Worm (Caenorhabditis elegans) whole organism, L3 larva: ENCODE data around the gene C37C3.12.

Source experiments
- R02D3.7 ChIP-seq: fragments of 150-350 bp; optimal IDR thresholded peaks from 2 replicates; lab custom pipeline; 2014; ENCODE audit warnings: missing biosample characterization, missing genetic modification characterization
- ZK546.5 ChIP-seq: sonication (generic microtip); optimal IDR thresholded peaks from 2 replicates; lab custom pipeline; 2017; ENCODE audit warnings: missing biosample characterization, missing genetic modification characterization
- aly-2 ChIP-seq: fragments of 150-350 bp; optimal IDR thresholded peaks from 2 replicates; lab custom pipeline; 2014; ENCODE audit warnings: missing biosample characterization, missing genetic modification characterization
- ama-1 ChIP-seq: fragments of 150-350 bp; optimal IDR thresholded peaks from 2 replicates; lab custom pipeline; 2018
- ceh-16 ChIP-seq: sonication (generic microtip); optimal IDR thresholded peaks from 2 replicates; lab custom pipeline; 2017; ENCODE audit warnings: missing biosample characterization, missing genetic modification characterization
- ceh-28 ChIP-seq: fragments of 150-350 bp; optimal IDR thresholded peaks from 2 replicates; lab custom pipeline; 2014; ENCODE audit warnings: missing biosample characterization, missing genetic modification reagents, missing genetic modification characterization
- ceh-82 ChIP-seq: fragments of 150-350 bp; optimal IDR thresholded peaks from 2 replicates; lab custom pipeline; 2014; ENCODE audit warnings: missing biosample characterization, missing genetic modification characterization
- ceh-9 ChIP-seq: sonication (generic microtip); optimal IDR thresholded peaks from 2 replicates; lab custom pipeline; 2018; ENCODE audit warnings: missing biosample characterization, missing genetic modification characterization
- daf-12 ChIP-seq: fragments of 150-350 bp; optimal IDR thresholded peaks from 2 replicates; lab custom pipeline; 2014; ENCODE audit warnings: missing biosample characterization, missing genetic modification reagents, missing genetic modification characterization
- egl-27 ChIP-seq: sonication (generic microtip); optimal IDR thresholded peaks from 4 replicates; lab custom pipeline; 2017; ENCODE audit warnings: missing biosample characterization, missing genetic modification reagents, missing genetic modification characterization
- egl-5 ChIP-seq: fragments of 150-350 bp; optimal IDR thresholded peaks from 2 replicates; lab custom pipeline; 2017; ENCODE audit warnings: missing biosample characterization, missing genetic modification reagents, missing genetic modification characterization, inconsistent platforms
- elt-2 ChIP-seq: sonication (generic microtip); optimal IDR thresholded peaks from 2 replicates; lab custom pipeline; 2016; ENCODE audit warnings: missing genetic modification reagents, mild to moderate bottlenecking, missing genetic modification characterization, missing compliant biosample characterization
- elt-3 ChIP-seq, 3 experiments: fragments of 150-350 bp in 1 of 3; sonication (generic microtip) in 2 of 3; optimal IDR thresholded peaks; 2 replicates in 2 of 3; 4 replicates in 1 of 3; lab custom pipeline; 2014 to 2017; ENCODE audit warnings: missing biosample characterization in 3 of 3, missing genetic modification characterization in 3 of 3
- eor-1 ChIP-seq, 2 experiments: fragments of 150-350 bp; optimal IDR thresholded peaks; 2 replicates each; lab custom pipeline; 2014 to 2018; ENCODE audit warnings: missing biosample characterization in 2 of 2, missing genetic modification characterization in 2 of 2
- fkh-10 ChIP-seq: sonication (generic microtip); optimal IDR thresholded peaks from 2 replicates; lab custom pipeline; 2017; ENCODE audit warnings: missing biosample characterization, missing genetic modification reagents, missing genetic modification characterization
- fkh-2 ChIP-seq: fragments of 150-350 bp; optimal IDR thresholded peaks from 2 replicates; lab custom pipeline; 2014; ENCODE audit warnings: missing biosample characterization, missing genetic modification reagents, missing genetic modification characterization
- fos-1 ChIP-seq: fragments of 150-350 bp; optimal IDR thresholded peaks from 2 replicates; lab custom pipeline; 2014; ENCODE audit warnings: missing biosample characterization, missing genetic modification characterization
- hmg-11 ChIP-seq: sonication (generic microtip); optimal IDR thresholded peaks from 2 replicates; lab custom pipeline; 2016; ENCODE audit warnings: missing genetic modification characterization, missing compliant biosample characterization
- jun-1 ChIP-seq: fragments of 150-350 bp; optimal IDR thresholded peaks from 2 replicates; lab custom pipeline; 2014; ENCODE audit warnings: missing biosample characterization, missing genetic modification reagents, missing genetic modification characterization
- lin-15B ChIP-seq: fragments of 150-350 bp; optimal IDR thresholded peaks from 2 replicates; lab custom pipeline; 2014; ENCODE audit warnings: missing biosample characterization, missing genetic modification characterization
- lin-39 ChIP-seq: fragments of 150-350 bp; optimal IDR thresholded peaks from 2 replicates; lab custom pipeline; 2018; ENCODE audit warnings: missing biosample characterization, missing genetic modification reagents, missing genetic modification characterization
- lsy-12 ChIP-seq: sonication (generic microtip); optimal IDR thresholded peaks from 2 replicates; lab custom pipeline; 2016; ENCODE audit warnings: mild to moderate bottlenecking, missing genetic modification characterization, missing compliant biosample characterization
- mdl-1 ChIP-seq: fragments of 150-350 bp; optimal IDR thresholded peaks from 2 replicates; lab custom pipeline; 2014; ENCODE audit warnings: missing biosample characterization, missing genetic modification characterization
- mml-1 ChIP-seq: fragments of 150-350 bp; sonication (generic microtip); optimal IDR thresholded peaks from 3 replicates; lab custom pipeline; 2014; ENCODE audit warnings: missing biosample characterization, missing genetic modification characterization
- nfya-1 ChIP-seq: sonication (generic microtip); optimal IDR thresholded peaks from 2 replicates; lab custom pipeline; 2017; ENCODE audit warnings: missing genetic modification characterization, mild to moderate bottlenecking, missing compliant biosample characterization, antibody characterized with exemption, moderate library complexity; ENCODE audit not compliant: insufficient read depth
- nhr-11 ChIP-seq: fragments of 150-350 bp; optimal IDR thresholded peaks from 2 replicates; lab custom pipeline; 2014; ENCODE audit warnings: missing biosample characterization, missing genetic modification characterization
- nhr-23 ChIP-seq: fragments of 150-350 bp; optimal IDR thresholded peaks from 2 replicates; lab custom pipeline; 2014; ENCODE audit warnings: missing biosample characterization, missing genetic modification reagents, missing genetic modification characterization
- nhr-237 ChIP-seq: fragments of 150-350 bp; optimal IDR thresholded peaks from 2 replicates; lab custom pipeline; 2014; ENCODE audit warnings: missing biosample characterization, missing genetic modification characterization
- nhr-25 ChIP-seq: sonication (generic microtip); optimal IDR thresholded peaks from 2 replicates; lab custom pipeline; 2017; ENCODE audit warnings: missing biosample characterization, missing genetic modification characterization
- nhr-43 ChIP-seq: sonication (generic microtip); optimal IDR thresholded peaks from 2 replicates; lab custom pipeline; 2016; ENCODE audit warnings: mild to moderate bottlenecking, missing genetic modification characterization, missing compliant biosample characterization; ENCODE audit not compliant: poor library complexity, severe bottlenecking
- nhr-77 ChIP-seq: fragments of 150-350 bp; optimal IDR thresholded peaks from 2 replicates; lab custom pipeline; 2014; ENCODE audit warnings: missing biosample characterization, missing genetic modification characterization
- pha-4 ChIP-seq: fragments of 150-350 bp; optimal IDR thresholded peaks from 2 replicates; lab custom pipeline; 2014; ENCODE audit warnings: missing biosample characterization, missing genetic modification reagents, missing genetic modification characterization
- pqm-1 ChIP-seq: fragments of 150-350 bp; optimal IDR thresholded peaks from 2 replicates; lab custom pipeline; 2017; ENCODE audit warnings: missing biosample characterization, missing genetic modification characterization, inconsistent platforms
- sea-2 ChIP-seq: fragments of 150-350 bp; sonication (generic microtip); optimal IDR thresholded peaks from 4 replicates; lab custom pipeline; 2014; ENCODE audit warnings: missing biosample characterization, missing genetic modification reagents, missing genetic modification characterization
- skn-1 ChIP-seq: fragments of 150-350 bp; optimal IDR thresholded peaks from 2 replicates; lab custom pipeline; 2014; ENCODE audit warnings: missing biosample characterization, missing genetic modification characterization
- snpc-4 ChIP-seq: fragments of 150-350 bp; optimal IDR thresholded peaks from 2 replicates; lab custom pipeline; 2014; ENCODE audit warnings: missing biosample characterization, missing genetic modification characterization
- unc-62 ChIP-seq: fragments of 150-350 bp; sonication (generic microtip); optimal IDR thresholded peaks from 4 replicates; lab custom pipeline; 2014; ENCODE audit warnings: missing biosample characterization, missing genetic modification reagents, missing genetic modification characterization
- zag-1 ChIP-seq: fragments of 150-350 bp; optimal IDR thresholded peaks from 2 replicates; lab custom pipeline; 2014; ENCODE audit warnings: missing biosample characterization, missing genetic modification characterization
- ztf-11 ChIP-seq: fragments of 150-350 bp; optimal IDR thresholded peaks from 2 replicates; lab custom pipeline; 2014; ENCODE audit warnings: missing biosample characterization, missing genetic modification characterization
- ztf-4 ChIP-seq: fragments of 150-350 bp; optimal IDR thresholded peaks from 2 replicates; lab custom pipeline; 2014; ENCODE audit warnings: missing biosample characterization, missing genetic modification characterization

The C37C3.12 gene

DNA sequence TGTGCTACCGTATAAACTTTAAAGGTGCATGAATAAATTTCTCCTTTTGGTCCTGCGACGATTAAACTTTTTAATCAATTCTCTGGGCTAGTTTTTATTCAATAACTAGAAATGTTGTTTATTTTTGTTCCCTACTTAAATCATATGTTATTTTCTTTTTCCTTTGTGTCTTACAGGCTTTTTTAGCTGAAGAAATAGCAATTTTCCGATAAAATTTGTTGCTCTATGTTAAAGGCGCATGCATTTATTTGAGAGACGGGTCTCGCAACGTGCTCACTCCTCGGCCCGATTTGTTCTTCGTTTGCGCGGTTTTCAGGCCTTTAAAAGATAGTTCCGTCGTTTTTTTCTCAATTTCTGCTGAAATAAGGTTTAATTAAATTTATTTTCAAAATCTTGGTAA is 14.5 kb upstream of the C37C3.12 start:
- TF ChIP-seq snpc-4 (tag; lab: Kevin White, UChicago) (peak; percentile 19), mdl-1 (no peak), nhr-77 (tag; lab: Kevin White, UChicago) (no peak), R02D3.7 (tag; lab: Kevin White, UChicago) (no peak), fkh-10 (GFP tag; lab: Kevin White, UChicago) (no peak), jun-1 (tag; lab: Kevin White, UChicago) (no peak), sea-2 (GFP tag; lab: Kevin White, UChicago) (no peak), pha-4 (tag; lab: Kevin White, UChicago) (peak; percentile 29), mml-1 (tag; lab: Kevin White, UChicago) (no peak), unc-62 (no peak), pqm-1 (tag; lab: Kevin White, UChicago) (no peak), lin-15B (tag; lab: Kevin White, UChicago) (peak; percentile 14), fkh-2 (tag; lab: Kevin White, UChicago) (no peak), skn-1 (tag; lab: Kevin White, UChicago) (no peak), ceh-28 (tag; lab: Kevin White, UChicago) (no peak), ceh-82 (no peak), ZK546.5 (tag; lab: Kevin White, UChicago) (no peak), nfya-1 (tag; lab: Kevin White, UChicago) (peak; percentile 26), daf-12 (tag; lab: Kevin White, UChicago) (no peak), egl-5 (no peak), nhr-43 (tag; lab: Kevin White, UChicago) (no peak), fos-1 (tag; lab: Kevin White, UChicago) (no peak), ceh-16 (tag; lab: Kevin White, UChicago) (no peak), nhr-25 (tag; lab: Kevin White, UChicago) (no peak), eor-1 (tag; optimal IDR thresholded peaks at IDR 0.05; lab: Kevin White, UChicago) (no peak), lin-39 (tag; lab: Kevin White, UChicago) (no peak), ztf-4 (no peak), ama-1 (no peak), ztf-11 (no peak), lsy-12 (tag; lab: Kevin White, UChicago) (no peak), zag-1 (no peak), nhr-11 (no peak), elt-3 (tag; optimal IDR thresholded peaks at IDR 0.05; lab: Kevin White, UChicago) (no peak), elt-2 (no peak), ceh-9 (tag; lab: Kevin White, UChicago) (no peak), hmg-11 (peak; percentile 19), nhr-237 (tag; lab: Kevin White, UChicago) (no peak)
- TF ChIP-seq, all 47 proteins: peak for 5

DNA sequence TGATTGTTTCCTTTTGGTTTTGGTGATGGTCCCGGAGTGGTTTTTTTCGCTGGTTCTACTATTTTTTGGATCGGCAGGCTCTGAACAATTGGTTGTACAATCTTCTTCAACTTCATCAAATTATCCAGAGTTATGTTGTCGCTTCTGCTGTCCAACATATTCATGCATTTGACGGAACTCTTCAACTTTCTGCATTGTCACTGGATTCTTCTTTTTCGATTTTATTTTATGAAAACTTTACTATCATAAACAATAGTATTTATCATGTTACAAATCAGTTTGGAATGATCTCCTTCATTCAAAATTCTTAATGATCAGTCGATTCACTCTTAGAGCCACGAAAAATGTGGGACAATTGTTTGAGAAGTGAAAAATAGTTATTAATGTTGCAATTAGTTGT is 12.7 kb upstream of the C37C3.12 start:
- TF ChIP-seq nhr-77 (tag; lab: Kevin White, UChicago) (no peak), aly-2 (tag; lab: Kevin White, UChicago) (no peak), nhr-25 (tag; lab: Kevin White, UChicago) (no peak), elt-2 (no peak), ceh-9 (tag; lab: Kevin White, UChicago) (no peak), mml-1 (tag; lab: Kevin White, UChicago) (no peak), lin-15B (tag; lab: Kevin White, UChicago) (no peak), ztf-11 (no peak), skn-1 (tag; lab: Kevin White, UChicago) (no peak), R02D3.7 (tag; lab: Kevin White, UChicago) (no peak), hmg-11 (no peak), ztf-4 (no peak), jun-1 (tag; lab: Kevin White, UChicago) (no peak), egl-27 (tag; lab: Kevin White, UChicago) (no peak), unc-62 (no peak)

DNA sequence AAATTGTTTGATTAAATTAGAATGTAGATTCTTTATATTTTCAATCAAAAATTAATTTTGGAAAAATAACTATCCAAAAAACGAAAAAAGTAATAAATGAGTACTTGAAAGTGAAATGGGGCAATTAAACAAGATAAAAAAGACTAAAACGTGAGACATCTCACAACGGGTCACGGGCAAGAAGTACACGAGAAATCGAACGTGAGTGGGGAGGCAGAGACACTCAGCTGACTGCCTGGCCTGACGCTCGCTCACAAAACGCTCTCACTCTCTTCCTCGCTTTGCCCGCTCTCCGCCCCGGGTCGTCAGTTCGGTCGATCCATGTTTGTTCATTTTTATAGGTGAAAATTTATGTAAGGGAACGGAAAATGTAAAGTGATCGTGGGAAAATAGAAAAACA is 8.9 kb upstream of the C37C3.12 start:
- TF ChIP-seq pha-4 (tag; lab: Kevin White, UChicago) (peak; percentile 45), ama-1 (peak; percentile 8), nhr-23 (tag; lab: Kevin White, UChicago) (peak; percentile 15), hmg-11 (peak; percentile 38), egl-5 (no peak), aly-2 (tag; lab: Kevin White, UChicago) (no peak), elt-2 (peak; percentile 31)
